Fruit fly (Drosophila melanogaster) whole organism, embryonic: ENCODE data around the gene pigs.

ENCODE experiments used
- Abd-B ChIP-seq: fragments of 200-800 bp; sonication (Bioruptor generic); optimal IDR thresholded peaks from 2 replicates; lab custom pipeline; 2018; ENCODE audit warnings: missing biosample characterization, mild to moderate bottlenecking, missing genetic modification characterization, moderate library complexity
- Atf-2 ChIP-seq: fragments of 200-800 bp; sonication (Bioruptor generic); optimal IDR thresholded peaks from 2 replicates; lab custom pipeline; 2016; ENCODE audit warnings: missing biosample characterization, missing genetic modification characterization
- CG10431 ChIP-seq: fragments of 200-800 bp; sonication (Bioruptor generic); optimal IDR thresholded peaks from 3 replicates; lab custom pipeline; 2018; ENCODE audit warnings: missing biosample characterization, mild to moderate bottlenecking, missing genetic modification characterization
- CG10959 ChIP-seq: fragments of 200-800 bp; sonication (Bioruptor generic); IDR thresholded peaks from 2 replicates; pipeline ENCODE4 v1.3.6; 2022; ENCODE audit warnings: missing biosample characterization, missing genetic modification characterization
- CG14667 ChIP-seq: fragments of 200-800 bp; sonication (Bioruptor generic); IDR thresholded peaks from 2 replicates; pipeline ENCODE4 v1.3.6; 2022; ENCODE audit warnings: missing biosample characterization, missing genetic modification characterization
- CG1529 ChIP-seq: fragments of 200-800 bp; sonication (Bioruptor generic); optimal IDR thresholded peaks from 3 replicates; lab custom pipeline; 2018; ENCODE audit warnings: missing biosample characterization, missing genetic modification characterization
- CG31224 ChIP-seq: fragments of 200-800 bp; sonication (Bioruptor generic); IDR thresholded peaks from 2 replicates; pipeline ENCODE4 v1.3.6; 2022; ENCODE audit warnings: missing biosample characterization, missing genetic modification characterization
- CG32532 ChIP-seq: fragments of 200-800 bp; sonication (Bioruptor generic); IDR thresholded peaks from 2 replicates; pipeline ENCODE4 v1.3.6; 2022; ENCODE audit warnings: missing biosample characterization, missing genetic modification characterization
- CG3281 ChIP-seq: fragments of 200-800 bp; sonication (Bioruptor generic); optimal IDR thresholded peaks from 3 replicates; lab custom pipeline; 2017; ENCODE audit warnings: missing biosample characterization, mild to moderate bottlenecking, missing genetic modification characterization
- CG4707 ChIP-seq: fragments of 200-800 bp; sonication (Bioruptor generic); optimal IDR thresholded peaks from 2 replicates; lab custom pipeline; 2018; ENCODE audit warnings: missing biosample characterization, mild to moderate bottlenecking, missing genetic modification characterization, moderate library complexity
- CG4820 ChIP-seq: fragments of 200-800 bp; sonication (Bioruptor generic); optimal IDR thresholded peaks from 3 replicates; lab custom pipeline; 2016; ENCODE audit warnings: missing biosample characterization, missing genetic modification characterization
- CG6689 ChIP-seq: fragments of 200-800 bp; sonication (Bioruptor generic); IDR thresholded peaks from 2 replicates; pipeline ENCODE4 v1.3.6; 2022; ENCODE audit warnings: missing biosample characterization, missing genetic modification characterization
- CG7357 ChIP-seq: fragments of 200-800 bp; sonication (Bioruptor generic); IDR thresholded peaks from 3 replicates; pipeline ENCODE4 v1.3.6; 2022; ENCODE audit warnings: missing biosample characterization, missing genetic modification characterization
- CG8281 ChIP-seq: fragments of 200-800 bp; sonication (Bioruptor generic); optimal IDR thresholded peaks from 2 replicates; lab custom pipeline; 2018; ENCODE audit warnings: missing biosample characterization, mild to moderate bottlenecking, missing genetic modification characterization, moderate library complexity
- CG8765 ChIP-seq: fragments of 200-800 bp; sonication (Bioruptor generic); IDR thresholded peaks from 2 replicates; pipeline ENCODE4 v1.3.6; 2022; ENCODE audit warnings: missing biosample characterization, missing genetic modification characterization
- CG9215 ChIP-seq: fragments of 200-800 bp; sonication (Bioruptor generic); IDR thresholded peaks from 2 replicates; pipeline ENCODE4 v1.3.6; 2022; ENCODE audit warnings: missing biosample characterization, missing genetic modification characterization
- CG9817 ChIP-seq: fragments of 200-800 bp; sonication (Bioruptor generic); optimal IDR thresholded peaks from 2 replicates; lab custom pipeline; 2018; ENCODE audit warnings: missing biosample characterization, mild to moderate bottlenecking, missing genetic modification characterization, moderate library complexity
- E2f1 ChIP-seq: fragments of 200-800 bp; sonication (Bioruptor generic); IDR thresholded peaks from 2 replicates; pipeline ENCODE4 v1.3.6; 2022; ENCODE audit warnings: missing biosample characterization, missing genetic modification characterization
- Eip74EF ChIP-seq, 2 experiments: fragments of 200-800 bp in 1 of 2; fragments of >200 bp in 1 of 2; sonication (Bioruptor generic) in 1 of 2; optimal IDR thresholded peaks; 2 replicates each; lab custom pipeline; 2017 to 2019; ENCODE audit warnings: missing biosample characterization in 2 of 2, missing genetic modification characterization in 2 of 2, mild to moderate bottlenecking in 1 of 2, moderate library complexity in 1 of 2
- Hr51 ChIP-seq, 2 experiments: fragments of 200-800 bp; sonication (Bioruptor generic); optimal IDR thresholded peaks; 2 replicates in 1 of 2; 3 replicates in 1 of 2; lab custom pipeline; 2016 to 2018; ENCODE audit warnings: missing biosample characterization in 2 of 2, missing genetic modification characterization in 2 of 2, mild to moderate bottlenecking in 1 of 2, moderate library complexity in 1 of 2
- MBD-R2 ChIP-seq: fragments of 200-800 bp; sonication (Bioruptor generic); IDR thresholded peaks from 2 replicates; pipeline ENCODE4 v1.3.6; 2022; ENCODE audit warnings: missing biosample characterization, missing genetic modification characterization
- NC2β ChIP-seq: fragments of 200-800 bp; sonication (Bioruptor generic); optimal IDR thresholded peaks from 2 replicates; lab custom pipeline; 2016; ENCODE audit warnings: missing biosample characterization, missing genetic modification characterization
- Nf-YC ChIP-seq: fragments of 200-800 bp; optimal IDR thresholded peaks from 3 replicates; lab custom pipeline; 2019; ENCODE audit warnings: missing biosample characterization, mild to moderate bottlenecking, missing genetic modification characterization, moderate library complexity
- Oaz ChIP-seq: fragments of 200-800 bp; sonication (Bioruptor generic); IDR thresholded peaks from 2 replicates; pipeline ENCODE4 v1.3.6; 2022; ENCODE audit warnings: missing biosample characterization, missing genetic modification characterization
- Opbp ChIP-seq: fragments of 200-800 bp; sonication (Bioruptor generic); IDR thresholded peaks from 3 replicates; pipeline ENCODE4 v1.3.6; 2022; ENCODE audit warnings: missing biosample characterization, missing genetic modification characterization; ENCODE audit not compliant: partially characterized antibody
- Scr ChIP-seq: fragments of 200-800 bp; sonication (Bioruptor generic); IDR thresholded peaks from 2 replicates; pipeline ENCODE4 v1.3.6; 2022; ENCODE audit warnings: missing biosample characterization, missing genetic modification characterization; ENCODE audit not compliant: partially characterized antibody
- Side ChIP-seq: fragments of 200-800 bp; sonication (Bioruptor generic); optimal IDR thresholded peaks from 2 replicates; lab custom pipeline; 2016; ENCODE audit warnings: missing biosample characterization, missing genetic modification characterization
- Sin3A ChIP-seq: fragments of >200 bp; optimal IDR thresholded peaks from 2 replicates; lab custom pipeline; 2018
- Sox102F ChIP-seq: fragments of 200-800 bp; sonication (Bioruptor generic); optimal IDR thresholded peaks from 2 replicates; lab custom pipeline; 2018; ENCODE audit warnings: missing biosample characterization, mild to moderate bottlenecking, missing genetic modification characterization, moderate library complexity
- YL-1 ChIP-seq: fragments of 200-800 bp; sonication (Bioruptor generic); optimal IDR thresholded peaks from 3 replicates; lab custom pipeline; 2017; ENCODE audit warnings: missing biosample characterization, mild to moderate bottlenecking, missing genetic modification characterization
- bsh ChIP-seq, 2 experiments: fragments of 200-800 bp; sonication (Bioruptor generic); optimal IDR thresholded peaks; 2 replicates each; lab custom pipeline; 2017 to 2018; ENCODE audit warnings: mild to moderate bottlenecking in 2 of 2, missing biosample characterization in 2 of 2, missing genetic modification characterization in 2 of 2, moderate library complexity in 1 of 2
- cas ChIP-seq: fragments of 200-800 bp; sonication (Bioruptor generic); IDR thresholded peaks from 2 replicates; pipeline ENCODE4 v1.3.6; 2022; ENCODE audit warnings: missing biosample characterization, missing genetic modification characterization
- cato ChIP-seq: fragments of 200-800 bp; sonication (Bioruptor generic); optimal IDR thresholded peaks from 2 replicates; lab custom pipeline; 2016; ENCODE audit warnings: missing biosample characterization, missing genetic modification characterization, borderline replicate concordance
- ci ChIP-seq: fragments of 200-800 bp; sonication (Bioruptor generic); IDR thresholded peaks from 3 replicates; pipeline ENCODE4 v1.3.6; 2022; ENCODE audit warnings: missing biosample characterization, missing genetic modification characterization
- croc ChIP-seq: fragments of 200-800 bp; sonication (Bioruptor generic); conservative IDR thresholded peaks from 3 replicates; pipeline ENCODE4 v1.3.6; 2022; ENCODE audit warnings: missing biosample characterization, missing genetic modification characterization
- crol ChIP-seq: fragments of 200-800 bp; sonication (Bioruptor generic); IDR thresholded peaks from 2 replicates; pipeline ENCODE4 v1.3.6; 2022; ENCODE audit warnings: missing biosample characterization, missing genetic modification characterization
- dati ChIP-seq: fragments of 200-800 bp; sonication (Bioruptor generic); IDR thresholded peaks from 2 replicates; pipeline ENCODE4 v1.3.6; 2022; ENCODE audit warnings: missing biosample characterization, missing genetic modification characterization
- exex ChIP-seq: fragments of 200-800 bp; sonication (Bioruptor generic); optimal IDR thresholded peaks from 4 replicates; lab custom pipeline; 2018; ENCODE audit warnings: missing biosample characterization, mild to moderate bottlenecking, missing genetic modification characterization, moderate library complexity
- eyg ChIP-seq: fragments of 200-800 bp; sonication (Bioruptor generic); optimal IDR thresholded peaks from 3 replicates; lab custom pipeline; 2016; ENCODE audit warnings: missing biosample characterization, missing genetic modification characterization
- ken ChIP-seq: fragments of 200-800 bp; sonication (Bioruptor generic); IDR thresholded peaks from 3 replicates; pipeline ENCODE4 v1.3.6; 2022; ENCODE audit warnings: missing biosample characterization, missing genetic modification characterization
- klu ChIP-seq: fragments of 200-800 bp; sonication (Bioruptor generic); IDR thresholded peaks from 2 replicates; pipeline ENCODE4 v1.3.6; 2022; ENCODE audit warnings: missing biosample characterization, missing genetic modification characterization
- kni ChIP-seq: fragments of 200-800 bp; sonication (Bioruptor generic); optimal IDR thresholded peaks from 3 replicates; lab custom pipeline; 2017; ENCODE audit warnings: mild to moderate bottlenecking, missing biosample characterization, missing genetic modification reagents, missing genetic modification characterization
- lola ChIP-seq, 3 experiments: fragments of >200 bp in 2 of 3; fragments of 200-800 bp in 1 of 3; sonication (Bioruptor generic) in 1 of 3; optimal IDR thresholded peaks; 2 replicates each; lab custom pipeline; 2017 to 2019; ENCODE audit warnings: missing biosample characterization in 3 of 3, missing genetic modification characterization in 3 of 3, mild to moderate bottlenecking in 1 of 3, moderate library complexity in 1 of 3
- nerfin-2 ChIP-seq: fragments of 200-800 bp; sonication (Bioruptor generic); IDR thresholded peaks from 2 replicates; pipeline ENCODE4 v1.3.6; 2022; ENCODE audit warnings: missing biosample characterization, missing genetic modification characterization; ENCODE audit not compliant: partially characterized antibody
- pho ChIP-seq: fragments of 200-800 bp; sonication (Bioruptor generic); optimal IDR thresholded peaks from 2 replicates; lab custom pipeline; 2016; ENCODE audit warnings: missing biosample characterization, missing genetic modification characterization
- pros ChIP-seq: fragments of 200-800 bp; sonication (Bioruptor generic); optimal IDR thresholded peaks from 3 replicates; lab custom pipeline; 2019; ENCODE audit warnings: missing biosample characterization, mild to moderate bottlenecking, missing genetic modification characterization, moderate library complexity
- schlank ChIP-seq: fragments of 200-800 bp; sonication (Bioruptor generic); optimal IDR thresholded peaks from 2 replicates; lab custom pipeline; 2018; ENCODE audit warnings: missing biosample characterization, mild to moderate bottlenecking, missing genetic modification characterization
- scrt ChIP-seq: fragments of 200-800 bp; sonication (Bioruptor generic); optimal IDR thresholded peaks from 2 replicates; lab custom pipeline; 2018; ENCODE audit warnings: missing biosample characterization, mild to moderate bottlenecking, missing genetic modification characterization, moderate library complexity
- sd ChIP-seq: fragments of 200-800 bp; sonication (Bioruptor generic); optimal IDR thresholded peaks from 3 replicates; lab custom pipeline; 2018; ENCODE audit warnings: missing biosample characterization, mild to moderate bottlenecking, missing genetic modification characterization, moderate library complexity
- sim ChIP-seq: fragments of 200-800 bp; sonication (Bioruptor generic); IDR thresholded peaks from 2 replicates; pipeline ENCODE4 v1.3.6; 2022; ENCODE audit warnings: missing biosample characterization, missing genetic modification characterization
- tx ChIP-seq: fragments of 200-800 bp; sonication (Bioruptor generic); optimal IDR thresholded peaks from 2 replicates; lab custom pipeline; 2016; ENCODE audit warnings: missing biosample characterization, missing genetic modification characterization

Gene pigs

dm6 chrX:6615476-6615875 lies 15.6 kb downstream of the pigs start (continued):
- TF ChIP-seq CG10959, result peak; percentile 59; the same call in 1 of the 2 replicates
- no peak for TF ChIP-seq CG8765
- peak; percentile 22; the same call in 1 of the 2 replicates for TF ChIP-seq CG9215 (GFP tag; lab: Robert Waterston, UW)
- TF ChIP-seq Hr51 (GFP tag; optimal IDR thresholded peaks at IDR 0.05; lab: Kevin White, UChicago), result peak in 1 of 2 experiments; percentile 16
- TF ChIP-seq dati (GFP tag; lab: Robert Waterston, UW), result peak; percentile 4; the same call in 1 of the 2 replicates
- no peak for TF ChIP-seq YL-1 (GFP tag; lab: Kevin White, UChicago)
- TF ChIP-seq CG1529 (GFP tag; lab: Kevin White, UChicago), result peak; percentile 25
- peak; percentile 36; the same call in 1 of the 2 replicates for TF ChIP-seq E2f1 (GFP tag; lab: Robert Waterston, UW)
- TF ChIP-seq tx (GFP tag; lab: Kevin White, UChicago), result peak; percentile 6
- peak; percentile 14 for TF ChIP-seq CG4820 (GFP tag; lab: Kevin White, UChicago)
- TF ChIP-seq Atf-2, result no peak
- peak; percentile 86 for TF ChIP-seq ci (GFP tag; lab: Robert Waterston, UW)
- TF ChIP-seq Nf-YC, result no peak
- no peak for TF ChIP-seq scrt (GFP tag; lab: Kevin White, UChicago)
- TF ChIP-seq CG4707 (GFP tag; lab: Kevin White, UChicago), result peak; percentile 38
- TF ChIP-seq Eip74EF (GFP tag; optimal IDR thresholded peaks at IDR 0.05; lab: Kevin White, UChicago), result no peak
- TF ChIP-seq klu, result 0 out of 2 replicates have a peak, but pooled peaks have one; percentile 9
- no peak for TF ChIP-seq schlank (tag; lab: Kevin White, UChicago)
- TF ChIP-seq Opbp (GFP tag; lab: Robert Waterston, UW), result no peak
- peak; percentile 30 to 67 for TF ChIP-seq bsh (GFP tag; optimal IDR thresholded peaks at IDR 0.05; lab: Kevin White, UChicago)
- TF ChIP-seq CG10431 (GFP tag; lab: Kevin White, UChicago), result no peak
- peak; percentile 67; the same call in 2 of the 3 replicates for TF ChIP-seq croc (GFP tag; lab: Robert Waterston, UW)
- TF ChIP-seq Oaz (GFP tag; lab: Robert Waterston, UW), result no peak
- TF ChIP-seq pho (GFP tag; lab: Kevin White, UChicago), result no peak
- TF ChIP-seq NC2β (GFP tag; lab: Kevin White, UChicago), result no peak
- no peak for TF ChIP-seq MBD-R2 (GFP tag; lab: Robert Waterston, UW)
- no peak for TF ChIP-seq cato (GFP tag; lab: Kevin White, UChicago)
- TF ChIP-seq Scr (GFP tag; lab: Robert Waterston, UW), result no peak
- no peak for TF ChIP-seq CG31224 (GFP tag; lab: Robert Waterston, UW)
- no peak for TF ChIP-seq cas (GFP tag; lab: Robert Waterston, UW)
- peak; percentile 65; the same call in 1 of the 3 replicates for TF ChIP-seq CG7357 (GFP tag; lab: Robert Waterston, UW)
- peak; percentile 38 for TF ChIP-seq Side (GFP tag; lab: Kevin White, UChicago)
- no peak for TF ChIP-seq kni (GFP tag; lab: Kevin White, UChicago)
- peak; percentile 56 for TF ChIP-seq sd (tag; lab: Kevin White, UChicago)
- TF ChIP-seq nerfin-2 (GFP tag; lab: Robert Waterston, UW), result no peak
- no peak for TF ChIP-seq CG32532 (GFP tag; lab: Robert Waterston, UW)
- peak; percentile 74 for TF ChIP-seq CG6689 (GFP tag; lab: Robert Waterston, UW)
- no peak for TF ChIP-seq sim (GFP tag; lab: Robert Waterston, UW)
- TF ChIP-seq CG9817 (tag; lab: Kevin White, UChicago), result no peak
- TF ChIP-seq ken (GFP tag; lab: Robert Waterston, UW), result peak; percentile 67
- no peak for TF ChIP-seq exex (tag; lab: Kevin White, UChicago)
- TF ChIP-seq Sox102F, result peak; percentile 69
- TF ChIP-seq Sin3A (lab: Kevin White, UChicago), result no peak
- TF ChIP-seq pros (GFP tag; lab: Kevin White, UChicago), result no peak
- TF ChIP-seq Abd-B (GFP tag; lab: Kevin White, UChicago), result no peak
- no peak for TF ChIP-seq eyg (GFP tag; lab: Kevin White, UChicago)
- TF ChIP-seq CG14667 (GFP tag; lab: Robert Waterston, UW), result peak; percentile 34
- TF ChIP-seq CG3281, result no peak
- TF ChIP-seq CG8281 (tag; lab: Kevin White, UChicago), result peak; percentile 20
- peak in 1 of 3 experiments; percentile 51 for TF ChIP-seq lola (GFP tag; optimal IDR thresholded peaks at IDR 0.05; lab: Kevin White, UChicago)
- TF ChIP-seq crol, result no peak
